Fruit fly (Drosophila melanogaster) whole organism, pupa: ENCODE results near the gene CG1299.

ENCODE experiments used
- CG10348 ChIP-seq: fragments of 200-800 bp; sonication (Bioruptor generic); IDR thresholded peaks from 2 replicates; pipeline ENCODE4 v1.3.6; 2022; ENCODE audit warnings: missing biosample characterization, missing genetic modification characterization
- CG12605 ChIP-seq: fragments of 200-800 bp; sonication (Bioruptor generic); IDR thresholded peaks from 2 replicates; pipeline ENCODE4 v1.3.6; 2022; ENCODE audit warnings: missing biosample characterization, missing genetic modification characterization
- CG13204 ChIP-seq: fragments of 200-800 bp; sonication (Bioruptor generic); optimal IDR thresholded peaks from 2 replicates; lab custom pipeline; 2018; ENCODE audit warnings: missing biosample characterization, mild to moderate bottlenecking, missing genetic modification characterization, moderate library complexity
- CG14655 ChIP-seq: fragments of 200-800 bp; sonication (Bioruptor generic); optimal IDR thresholded peaks from 3 replicates; lab custom pipeline; 2017; ENCODE audit warnings: mild to moderate bottlenecking, missing biosample characterization, missing genetic modification reagents, missing genetic modification characterization
- CG15710 ChIP-seq: fragments of 200-800 bp; sonication (Bioruptor generic); optimal IDR thresholded peaks from 2 replicates; lab custom pipeline; 2018; ENCODE audit warnings: missing biosample characterization, mild to moderate bottlenecking, missing genetic modification characterization, moderate library complexity
- CG17806 ChIP-seq: fragments of 200-800 bp; sonication (Bioruptor generic); optimal IDR thresholded peaks from 2 replicates; lab custom pipeline; 2018; ENCODE audit warnings: missing biosample characterization, mild to moderate bottlenecking, missing genetic modification characterization, moderate library complexity
- CG32121 ChIP-seq: fragments of 200-800 bp; sonication (Bioruptor generic); IDR thresholded peaks from 2 replicates; pipeline ENCODE4 v1.3.6; 2022; ENCODE audit warnings: missing biosample characterization, missing genetic modification characterization
- CG34367 ChIP-seq: fragments of 200-800 bp; sonication (Bioruptor generic); optimal IDR thresholded peaks from 2 replicates; lab custom pipeline; 2018; ENCODE audit warnings: missing biosample characterization, mild to moderate bottlenecking, missing genetic modification characterization
- CG4496 ChIP-seq: fragments of 200-800 bp; sonication (Bioruptor generic); IDR thresholded peaks from 3 replicates; pipeline ENCODE4 v1.3.6; 2022; ENCODE audit warnings: missing biosample characterization, missing genetic modification characterization
- CG8159 ChIP-seq: fragments of 200-800 bp; sonication (Bioruptor generic); optimal IDR thresholded peaks from 3 replicates; lab custom pipeline; 2018; ENCODE audit warnings: missing biosample characterization, mild to moderate bottlenecking, missing genetic modification characterization, moderate library complexity
- CG8301 ChIP-seq: fragments of 200-800 bp; sonication (Bioruptor generic); optimal IDR thresholded peaks from 2 replicates; lab custom pipeline; 2018; ENCODE audit warnings: missing biosample characterization, mild to moderate bottlenecking, missing genetic modification characterization
- CG9948 ChIP-seq: fragments of 200-800 bp; sonication (Bioruptor generic); optimal IDR thresholded peaks from 2 replicates; lab custom pipeline; 2018; ENCODE audit warnings: missing biosample characterization, mild to moderate bottlenecking, missing genetic modification characterization, moderate library complexity
- D1 ChIP-seq: fragments of 200-800 bp; sonication (Bioruptor generic); optimal IDR thresholded peaks from 2 replicates; lab custom pipeline; 2018; ENCODE audit warnings: missing biosample characterization, mild to moderate bottlenecking, missing genetic modification characterization, moderate library complexity
- EcR ChIP-seq: fragments of 200-800 bp; sonication (Bioruptor generic); optimal IDR thresholded peaks from 3 replicates; lab custom pipeline; 2019; ENCODE audit warnings: missing biosample characterization, missing genetic modification characterization, mild to moderate bottlenecking, moderate library complexity, missing genetic modification reagents
- Ets98B ChIP-seq: fragments of 200-800 bp; sonication (Bioruptor generic); IDR thresholded peaks from 2 replicates; pipeline ENCODE4 v1.3.6; 2022; ENCODE audit warnings: missing biosample characterization, missing genetic modification characterization
- Pif1A ChIP-seq: fragments of 200-800 bp; sonication (Bioruptor generic); optimal IDR thresholded peaks from 3 replicates; lab custom pipeline; 2016; ENCODE audit warnings: missing biosample characterization, missing genetic modification characterization
- Pif1B ChIP-seq: fragments of 200-800 bp; sonication (Bioruptor generic); optimal IDR thresholded peaks from 3 replicates; lab custom pipeline; 2016; ENCODE audit warnings: missing biosample characterization, missing genetic modification characterization
- Snoo ChIP-seq: fragments of 200-800 bp; sonication (Bioruptor generic); optimal IDR thresholded peaks from 3 replicates; lab custom pipeline; 2017; ENCODE audit warnings: missing biosample characterization, mild to moderate bottlenecking, missing genetic modification characterization, inconsistent platforms
- fd96Ca ChIP-seq: fragments of 200-800 bp; sonication (Bioruptor generic); IDR thresholded peaks from 3 replicates; pipeline ENCODE4 v1.3.6; 2022; ENCODE audit warnings: missing biosample characterization, missing genetic modification characterization
- gl ChIP-seq: fragments of 200-800 bp; sonication (Bioruptor generic); optimal IDR thresholded peaks from 2 replicates; lab custom pipeline; 2018; ENCODE audit warnings: missing biosample characterization, mild to moderate bottlenecking, missing genetic modification characterization
- rn ChIP-seq: fragments of 200-800 bp; sonication (Bioruptor generic); IDR thresholded peaks from 2 replicates; pipeline ENCODE4 v1.3.6; 2022; ENCODE audit warnings: missing biosample characterization, missing genetic modification characterization

The CG1299 gene

DNA sequence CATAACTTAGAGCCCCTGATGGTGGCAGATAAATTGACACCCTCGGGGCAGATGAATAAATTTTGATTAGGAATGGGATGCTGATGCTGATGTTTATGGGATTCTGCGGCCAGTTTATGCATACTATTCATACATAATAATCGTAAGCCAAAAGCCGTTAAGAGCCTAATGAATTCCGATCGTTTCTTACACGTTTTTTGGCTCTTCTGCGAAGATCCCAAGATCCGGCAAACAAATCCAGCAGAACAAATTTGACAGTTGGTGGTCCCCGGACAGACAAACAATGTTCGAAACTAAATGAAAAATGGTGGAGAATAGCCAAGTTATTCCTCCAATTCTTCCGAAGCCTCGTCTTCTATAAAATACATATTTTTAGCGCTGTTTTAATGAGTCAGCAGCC is 31.0 kb upstream of the CG1299 start:
- TF ChIP-seq fd96Ca (GFP tag; lab: Robert Waterston, UW) (no peak), Snoo (no peak), rn (GFP tag; lab: Robert Waterston, UW) (no peak)

dm6 chr3L:4118339-4118738 is 30.2 kb upstream of the CG1299 start:
- TF ChIP-seq gl (tag; lab: Kevin White, UChicago) (no peak), CG32121 (GFP tag; lab: Robert Waterston, UW) (no peak), CG10348 (no peak), Pif1A (GFP tag; lab: Kevin White, UChicago) (no peak)
- TF ChIP-seq, all 21 proteins: peak for 0

DNA sequence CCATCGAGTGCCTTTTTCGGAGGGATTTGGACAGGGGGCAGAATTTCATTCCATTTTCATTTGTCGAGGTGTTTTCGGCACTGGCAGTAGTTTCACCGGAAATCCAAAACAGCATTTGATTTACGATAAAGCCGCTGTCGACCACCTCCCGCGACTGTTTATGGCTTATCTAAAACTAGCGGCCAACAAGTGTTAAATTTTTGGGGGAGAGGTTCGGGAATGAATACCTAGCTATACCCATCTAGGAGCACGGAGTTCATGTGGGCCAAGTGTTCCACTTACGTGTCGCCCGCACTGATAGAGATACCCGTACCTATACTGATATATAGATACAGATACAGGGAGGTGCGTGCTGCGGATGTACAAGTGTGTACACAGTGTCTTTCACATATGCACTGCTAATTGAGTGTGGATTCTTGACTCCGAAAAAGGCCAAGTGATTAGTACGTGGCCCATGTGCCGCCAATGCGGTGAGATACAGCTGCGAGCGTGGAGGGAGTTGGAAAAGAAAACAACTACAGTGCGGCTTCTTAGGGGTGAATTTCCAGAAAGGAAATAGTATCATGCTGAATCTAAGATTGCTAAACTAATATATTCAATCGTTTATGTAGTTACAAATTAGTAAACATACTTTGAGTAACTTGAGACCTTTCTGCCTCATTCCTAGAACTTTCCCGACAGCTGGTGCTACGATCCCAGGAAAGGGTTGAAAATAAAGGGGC is 28.7 kb upstream of the CG1299 start:
- TF ChIP-seq EcR (no peak), CG15710 (tag; lab: Kevin White, UChicago) (no peak), CG14655 (GFP tag; lab: Kevin White, UChicago) (no peak), Ets98B (GFP tag; lab: Robert Waterston, UW) (no peak), rn (GFP tag; lab: Robert Waterston, UW) (no peak), CG9948 (tag; lab: Kevin White, UChicago) (no peak), Pif1A (GFP tag; lab: Kevin White, UChicago) (no peak), CG17806 (no peak), Snoo (no peak), CG13204 (no peak), CG34367 (tag; lab: Kevin White, UChicago) (no peak), CG8301 (tag; lab: Kevin White, UChicago) (no peak), CG32121 (GFP tag; lab: Robert Waterston, UW) (no peak), CG8159 (tag; lab: Kevin White, UChicago) (no peak), fd96Ca (GFP tag; lab: Robert Waterston, UW) (no peak), CG4496 (GFP tag; lab: Robert Waterston, UW) (no peak), D1 (tag; lab: Kevin White, UChicago) (no peak), Pif1B (GFP tag; lab: Kevin White, UChicago) (no peak)

dm6 chr3L:4120358-4121349 is 27.8 kb upstream of the CG1299 start:
- TF ChIP-seq CG34367 (tag; lab: Kevin White, UChicago) (no peak), CG4496 (GFP tag; lab: Robert Waterston, UW) (0 out of 3 replicates have a peak, but pooled peaks have one; percentile 18)

dm6 chr3L:4121589-4121988 is 26.9 kb upstream of the CG1299 start:
- no peak for TF ChIP-seq CG4496 (GFP tag; lab: Robert Waterston, UW)
- no peak for TF ChIP-seq CG14655 (GFP tag; lab: Kevin White, UChicago)
- TF ChIP-seq CG12605 (GFP tag; lab: Robert Waterston, UW) = no peak
- no peak for TF ChIP-seq CG15710 (tag; lab: Kevin White, UChicago)
- no peak for TF ChIP-seq CG34367 (tag; lab: Kevin White, UChicago)
- TF ChIP-seq D1 (tag; lab: Kevin White, UChicago) = no peak
- no peak for TF ChIP-seq CG17806
- no peak for TF ChIP-seq rn (GFP tag; lab: Robert Waterston, UW)
- TF ChIP-seq gl (tag; lab: Kevin White, UChicago) = no peak
- no peak for TF ChIP-seq CG8301 (tag; lab: Kevin White, UChicago)
- TF ChIP-seq fd96Ca (GFP tag; lab: Robert Waterston, UW) = no peak
- TF ChIP-seq CG10348 = no peak
- no peak for TF ChIP-seq Ets98B (GFP tag; lab: Robert Waterston, UW)
- TF ChIP-seq CG9948 (tag; lab: Kevin White, UChicago) = no peak
- no peak for TF ChIP-seq Pif1A (GFP tag; lab: Kevin White, UChicago)
- TF ChIP-seq Pif1B (GFP tag; lab: Kevin White, UChicago) = no peak

DNA sequence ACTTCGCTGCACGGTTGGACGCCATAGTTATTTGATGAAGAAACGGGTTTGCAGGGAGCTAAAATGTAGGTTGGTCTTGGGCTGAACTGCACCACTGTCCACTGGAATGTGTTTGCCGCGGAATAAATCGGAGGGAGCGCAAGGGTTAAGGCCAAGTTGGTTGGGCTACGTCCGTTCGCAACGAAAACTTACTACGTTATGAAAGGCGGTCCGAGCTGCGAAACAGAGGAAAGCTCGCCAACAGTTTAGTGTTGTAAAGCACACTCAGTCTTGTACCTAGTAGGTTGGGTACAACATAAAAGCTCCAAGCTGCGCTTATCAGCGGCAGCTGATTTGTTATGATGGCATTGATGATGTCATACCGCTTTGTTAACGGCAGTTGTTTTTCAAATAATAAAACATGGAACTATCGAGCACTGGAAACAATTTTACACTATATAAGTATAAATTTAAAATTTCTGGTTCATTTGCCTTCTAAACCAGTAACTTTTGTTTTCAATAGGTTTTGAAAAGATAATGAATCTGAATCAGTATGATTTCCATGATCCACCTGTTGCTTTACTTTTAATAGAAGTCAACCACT is 26.2 kb upstream of the CG1299 start, which contains the start of gene Chd64:
Gene Chd64 (minus strand): TSS at position 204 of the 583 bp plus-strand sequence.
- no peak for TF ChIP-seq Pif1A (GFP tag; lab: Kevin White, UChicago)
- TF ChIP-seq fd96Ca (GFP tag; lab: Robert Waterston, UW) = peak; percentile 64; the same call in 1 of the 3 replicates
- TF ChIP-seq CG8301 (tag; lab: Kevin White, UChicago) = no peak
- no peak for TF ChIP-seq CG17806
- peak; percentile 45; the same call in 1 of the 2 replicates for TF ChIP-seq Ets98B (GFP tag; lab: Robert Waterston, UW)
- peak; percentile 53; the same call in 1 of the 3 replicates for TF ChIP-seq CG4496 (GFP tag; lab: Robert Waterston, UW)
- peak; percentile 45 for TF ChIP-seq EcR
- TF ChIP-seq rn (GFP tag; lab: Robert Waterston, UW) = no peak
- TF ChIP-seq Pif1B (GFP tag; lab: Kevin White, UChicago) = no peak
- TF ChIP-seq CG34367 (tag; lab: Kevin White, UChicago) = no peak
- TF ChIP-seq Snoo = peak; percentile 60
- TF ChIP-seq CG10348 = no peak
- peak; percentile 37; the same call in 1 of the 2 replicates for TF ChIP-seq CG12605 (GFP tag; lab: Robert Waterston, UW)
- no peak for TF ChIP-seq D1 (tag; lab: Kevin White, UChicago)
- TF ChIP-seq CG8159 (tag; lab: Kevin White, UChicago) = no peak
- TF ChIP-seq CG15710 (tag; lab: Kevin White, UChicago) = peak; percentile 3
- TF ChIP-seq CG14655 (GFP tag; lab: Kevin White, UChicago) = no peak
- TF ChIP-seq CG9948 (tag; lab: Kevin White, UChicago) = no peak
- TF ChIP-seq gl (tag; lab: Kevin White, UChicago) = no peak
- TF ChIP-seq CG32121 (GFP tag; lab: Robert Waterston, UW) = peak; percentile 27; the same call in 1 of the 2 replicates
- TF ChIP-seq CG13204 = no peak
